Worm (Caenorhabditis elegans) whole organism, young adult: Measurements from ENCODE around the gene chtb-2.
A peak's percentile ranks its signal among the peaks of the same experiment; 100 is the strongest.

ENCODE experiments used
- B0019.2 ChIP-seq: fragments of 200-800 bp; sonication (Bioruptor generic); conservative IDR thresholded peaks from 2 replicates; pipeline ENCODE4 v1.3.6; 2022; ENCODE audit warnings: missing genetic modification reagents, missing genetic modification characterization, missing compliant biosample characterization
- B0261.1 ChIP-seq: sonication (generic microtip); optimal IDR thresholded peaks from 2 replicates; lab custom pipeline; 2016; ENCODE audit warnings: mild to moderate bottlenecking, missing genetic modification characterization, moderate library complexity, missing compliant biosample characterization
- F10E7.11 ChIP-seq: sonication (generic microtip); optimal IDR thresholded peaks from 2 replicates; lab custom pipeline; 2017; ENCODE audit warnings: mild to moderate bottlenecking, missing genetic modification characterization, moderate library complexity, missing compliant biosample characterization
- F23B12.7 ChIP-seq: sonication (generic microtip); optimal IDR thresholded peaks from 2 replicates; lab custom pipeline; 2017; ENCODE audit warnings: missing genetic modification characterization, mild to moderate bottlenecking, missing compliant biosample characterization, antibody characterized with exemption, moderate library complexity; ENCODE audit not compliant: insufficient read depth
- F33H1.4 ChIP-seq: fragments of 200-800 bp; sonication (Bioruptor generic); IDR thresholded peaks from 2 replicates; pipeline ENCODE4 v1.3.6; 2022; ENCODE audit warnings: missing genetic modification reagents, missing genetic modification characterization, missing compliant biosample characterization
- F52B5.7 ChIP-seq: sonication (generic microtip); optimal IDR thresholded peaks from 2 replicates; lab custom pipeline; 2016; ENCODE audit warnings: mild to moderate bottlenecking, missing genetic modification characterization, missing compliant biosample characterization
- K12H6.12 ChIP-seq: fragments of 200-800 bp; sonication (Bioruptor generic); optimal IDR thresholded peaks from 2 replicates; lab custom pipeline; 2018; ENCODE audit warnings: mild to moderate bottlenecking, missing genetic modification characterization, missing compliant biosample characterization
- Y53F4B.3 ChIP-seq: fragments of 200-800 bp; sonication (Bioruptor generic); IDR thresholded peaks from 2 replicates; pipeline ENCODE4 v1.3.6; 2022; ENCODE audit warnings: missing genetic modification reagents, missing genetic modification characterization, missing compliant biosample characterization
- Y56A3A.18 ChIP-seq: fragments of 200-800 bp; sonication (Bioruptor generic); IDR thresholded peaks from 2 replicates; pipeline ENCODE4 v1.3.6; 2022; ENCODE audit warnings: missing genetic modification reagents, missing genetic modification characterization, missing compliant biosample characterization
- ZK185.1 ChIP-seq: sonication (generic microtip); optimal IDR thresholded peaks from 2 replicates; lab custom pipeline; 2016; ENCODE audit warnings: mild to moderate bottlenecking, missing genetic modification characterization, missing compliant biosample characterization; ENCODE audit not compliant: poor library complexity, severe bottlenecking
- ama-1 ChIP-seq, 3 experiments: fragments of 150-350 bp in 1 of 3; sonication (generic microtip) in 2 of 3; optimal IDR thresholded peaks; 2 replicates each; lab custom pipeline; 2014 to 2018; ENCODE audit warnings: missing biosample characterization in 2 of 3, missing genetic modification characterization in 2 of 3, missing genetic modification reagents in 2 of 3
- attf-3 ChIP-seq: fragments of 200-800 bp; sonication (Bioruptor generic); conservative IDR thresholded peaks from 2 replicates; pipeline ENCODE4 v1.3.6; 2022; ENCODE audit warnings: missing genetic modification reagents, missing genetic modification characterization, missing compliant biosample characterization
- cebp-2 ChIP-seq: fragments of 200-800 bp; sonication (Bioruptor generic); IDR thresholded peaks from 2 replicates; pipeline ENCODE4 v1.3.6; 2022; ENCODE audit warnings: missing genetic modification characterization, missing compliant biosample characterization
- ceh-100 ChIP-seq: fragments of 200-800 bp; sonication (Bioruptor generic); IDR thresholded peaks from 2 replicates; pipeline ENCODE4 v1.3.6; 2022; ENCODE audit warnings: missing genetic modification reagents, missing genetic modification characterization, missing compliant biosample characterization
- ceh-91 ChIP-seq: fragments of 200-800 bp; sonication (Bioruptor generic); IDR thresholded peaks from 2 replicates; pipeline ENCODE4 v1.3.6; 2022; ENCODE audit warnings: missing genetic modification reagents, missing genetic modification characterization, missing compliant biosample characterization
- egl-18 ChIP-seq: fragments of 200-800 bp; sonication (Bioruptor generic); IDR thresholded peaks from 2 replicates; pipeline ENCODE4 v1.3.6; 2022; ENCODE audit warnings: missing genetic modification reagents, missing genetic modification characterization, missing compliant biosample characterization
- egrh-3 ChIP-seq: fragments of 200-800 bp; sonication (Bioruptor generic); IDR thresholded peaks from 2 replicates; pipeline ENCODE4 v1.3.6; 2022; ENCODE audit warnings: missing genetic modification reagents, missing genetic modification characterization, missing compliant biosample characterization
- hrde-1 ChIP-seq: sonication (generic microtip); optimal IDR thresholded peaks from 2 replicates; lab custom pipeline; 2016; ENCODE audit warnings: missing genetic modification characterization, mild to moderate bottlenecking, missing compliant biosample characterization, moderate library complexity, missing genotype, missing genetic modification reagents, borderline replicate concordance
- let-526 ChIP-seq: fragments of 200-800 bp; sonication (Bioruptor generic); IDR thresholded peaks from 2 replicates; pipeline ENCODE4 v1.3.6; 2022; ENCODE audit warnings: missing genetic modification reagents, missing genetic modification characterization, missing compliant biosample characterization
- let-607 ChIP-seq, 2 experiments: fragments of 200-800 bp in 1 of 2; sonication (Bioruptor generic) in 1 of 2; sonication (generic microtip) in 1 of 2; optimal IDR thresholded peaks; 2 replicates each; lab custom pipeline; 2016 to 2018; ENCODE audit warnings: mild to moderate bottlenecking in 2 of 2, missing compliant biosample characterization in 2 of 2, missing genetic modification characterization in 2 of 2, moderate library complexity in 2 of 2, missing genotype in 1 of 2
- lin-40 ChIP-seq: sonication (generic microtip); optimal IDR thresholded peaks from 2 replicates; lab custom pipeline; 2016; ENCODE audit warnings: missing genetic modification characterization, mild to moderate bottlenecking, missing compliant biosample characterization, missing genotype, missing genetic modification reagents
- lin-54 ChIP-seq: fragments of 200-800 bp; sonication (Bioruptor generic); optimal IDR thresholded peaks from 2 replicates; lab custom pipeline; 2018; ENCODE audit warnings: mild to moderate bottlenecking, missing genetic modification characterization, missing compliant biosample characterization
- madf-6 ChIP-seq: fragments of 200-800 bp; sonication (Bioruptor generic); IDR thresholded peaks from 2 replicates; pipeline ENCODE4 v1.3.6; 2022; ENCODE audit warnings: missing genetic modification reagents, missing genetic modification characterization, missing compliant biosample characterization
- mxl-1 ChIP-seq: sonication (generic microtip); optimal IDR thresholded peaks from 2 replicates; lab custom pipeline; 2016; ENCODE audit warnings: missing genetic modification characterization, missing compliant biosample characterization
- nfya-2 ChIP-seq: fragments of 200-800 bp; sonication (Bioruptor generic); IDR thresholded peaks from 2 replicates; pipeline ENCODE4 v1.3.6; 2022; ENCODE audit warnings: missing genetic modification reagents, missing genetic modification characterization, missing compliant biosample characterization
- rcor-1 ChIP-seq: fragments of 200-800 bp; sonication (Bioruptor generic); IDR thresholded peaks from 2 replicates; pipeline ENCODE4 v1.3.6; 2022; ENCODE audit warnings: missing genetic modification reagents, missing genetic modification characterization, missing compliant biosample characterization
- rec-8 ChIP-seq, 2 experiments: sonication (generic microtip); optimal IDR thresholded peaks; 2 replicates each; lab custom pipeline; 2016; ENCODE audit warnings: mild to moderate bottlenecking in 2 of 2, missing genetic modification characterization in 2 of 2, missing genetic modification reagents in 2 of 2, missing genotype in 2 of 2, missing biosample characterization in 1 of 2, missing compliant biosample characterization in 1 of 2, moderate library complexity in 1 of 2
- ztf-3 ChIP-seq: fragments of 200-800 bp; sonication (Bioruptor generic); optimal IDR thresholded peaks from 2 replicates; lab custom pipeline; 2018; ENCODE audit warnings: mild to moderate bottlenecking, missing genetic modification characterization, missing compliant biosample characterization

chtb-2 gene

ce11 chrIII:6467005-6467404 is 16.0 kb upstream of the chtb-2 start, which contains the start of gene T26A5.2:
Gene T26A5.2 (plus strand): TSS chrIII:6467305.
- TF ChIP-seq ceh-100 (no peak), hrde-1 (tag; lab: Kevin White, UChicago) (no peak), attf-3 (GFP tag; lab: Robert Waterston, UW) (no peak), egrh-3 (GFP tag; lab: Robert Waterston, UW) (no peak), Y53F4B.3 (GFP tag; lab: Robert Waterston, UW) (no peak), B0019.2 (GFP tag; lab: Robert Waterston, UW) (no peak), cebp-2 (GFP tag; lab: Robert Waterston, UW) (no peak), F10E7.11 (no peak), lin-54 (GFP tag; lab: Kevin White, UChicago) (no peak)

ce11 chrIII:6471451-6471850 is 11.6 kb upstream of the chtb-2 start, which contains the start of gene wht-6:
Gene wht-6 (plus strand): TSS chrIII:6471751.
- no peak for TF ChIP-seq K12H6.12 (tag; lab: Kevin White, UChicago)
- peak; percentile 27 for TF ChIP-seq hrde-1 (tag; lab: Kevin White, UChicago)
- TF ChIP-seq ama-1 (optimal IDR thresholded peaks at IDR 0.05; lab: Kevin White, UChicago), result no peak
- no peak for TF ChIP-seq ama-1 (GFP tag; optimal IDR thresholded peaks at IDR 0.05; lab: Kevin White, UChicago)

ce11 chrIII:6476380-6476779 is 6.6 kb upstream of the chtb-2 start:
- TF ChIP-seq F33H1.4 (GFP tag; lab: Robert Waterston, UW) (no peak), F23B12.7 (no peak), F52B5.7 (no peak), rcor-1 (GFP tag; lab: Robert Waterston, UW) (no peak), Y53F4B.3 (GFP tag; lab: Robert Waterston, UW) (no peak), rec-8 (tag; optimal IDR thresholded peaks at IDR 0.05; lab: Kevin White, UChicago) (no peak), lin-40 (tag; lab: Kevin White, UChicago) (no peak), ZK185.1 (tag; lab: Kevin White, UChicago) (no peak), nfya-2 (no peak), egl-18 (GFP tag; lab: Robert Waterston, UW) (no peak), Y56A3A.18 (no peak), ceh-91 (GFP tag; lab: Robert Waterston, UW) (no peak), ztf-3 (no peak), let-526 (GFP tag; lab: Robert Waterston, UW) (no peak)

- TF ChIP-seq B0261.1 (tag; lab: Kevin White, UChicago) (no peak), mxl-1 (tag; lab: Kevin White, UChicago) (no peak)
These were observed 4.6 kb upstream of the chtb-2 start, which contains the start of gene zip-8 for ce11 chrIII:6478256-6479004. Gene zip-8 (plus strand): TSS chrIII:6478955.

- TF ChIP-seq madf-6 (no peak), let-607 (tag; optimal IDR thresholded peaks at IDR 0.05; lab: Kevin White, UChicago) (no peak), attf-3 (GFP tag; lab: Robert Waterston, UW) (no peak)
These were observed 3.6 kb upstream of the chtb-2 start for ce11 chrIII:6479439-6479838.
